Worm (Caenorhabditis elegans): Measurements from ENCODE around the gene lips-1.

ce11 chrX:12477341-12477740, 15.2 kb upstream of the lips-1 start, which contains the start of gene F45E6.1:
- no peak for TF ChIP-seq aptf-2 (GFP tag; conservative IDR thresholded peaks at IDR 0.05)
- TF ChIP-seq tbp1 (GFP tag; optimal IDR thresholded peaks at IDR 0.05) = no peak

Measured in whole organism, young adult.